Fruit fly (Drosophila melanogaster): ENCODE measurements around the gene Acp95EF.

Gene Acp95EF

DNA sequence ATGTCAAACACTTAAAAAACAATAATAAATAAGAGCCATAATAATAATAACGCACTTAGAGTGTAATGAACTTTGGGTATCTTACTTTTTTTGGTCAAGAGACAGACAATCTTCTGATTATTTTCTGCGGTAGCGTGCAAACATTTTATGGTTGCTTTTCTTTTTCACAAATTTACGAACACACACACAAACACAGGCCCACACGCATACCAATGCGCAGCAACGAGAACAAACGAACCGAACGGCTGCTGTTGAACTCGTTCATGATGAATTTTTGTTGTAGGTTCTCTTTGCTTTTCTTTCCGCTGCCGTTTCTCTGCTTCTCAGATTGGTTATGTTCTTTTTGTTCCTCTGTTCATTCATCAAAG, 5.4 kb downstream of the Acp95EF start:
- TF ChIP-seq CG3407 (GFP tag; optimal IDR thresholded peaks at IDR 0.05) (no peak), CG34422 (GFP tag; IDR thresholded peaks at IDR 0.05) (no peak), corto (GFP tag; optimal IDR thresholded peaks at IDR 0.05) (peak; percentile 11), CG8478 (optimal IDR thresholded peaks at IDR 0.05) (peak; percentile 29), bigmax (GFP tag; optimal IDR thresholded peaks at IDR 0.05) (peak; percentile 16), CG6765 (GFP tag; optimal IDR thresholded peaks at IDR 0.05) (no peak), CG12155 (GFP tag; optimal IDR thresholded peaks at IDR 0.05) (peak; percentile 53), CG9876 (GFP tag; optimal IDR thresholded peaks at IDR 0.05) (no peak), CG17385 (GFP tag; optimal IDR thresholded peaks at IDR 0.05) (peak; percentile 44), CG4360 (GFP tag; IDR thresholded peaks at IDR 0.05) (0 out of 2 replicates have a peak, but pooled peaks have one; percentile 57), sens (GFP tag) (peak; percentile 16), CG17612 (GFP tag; IDR thresholded peaks at IDR 0.05) (no peak), cg (GFP tag; optimal IDR thresholded peaks at IDR 0.05) (peak; percentile 59), jumu (GFP tag; optimal IDR thresholded peaks at IDR 0.05) (no peak), pita (GFP tag; optimal IDR thresholded peaks at IDR 0.05) (no peak)

DNA sequence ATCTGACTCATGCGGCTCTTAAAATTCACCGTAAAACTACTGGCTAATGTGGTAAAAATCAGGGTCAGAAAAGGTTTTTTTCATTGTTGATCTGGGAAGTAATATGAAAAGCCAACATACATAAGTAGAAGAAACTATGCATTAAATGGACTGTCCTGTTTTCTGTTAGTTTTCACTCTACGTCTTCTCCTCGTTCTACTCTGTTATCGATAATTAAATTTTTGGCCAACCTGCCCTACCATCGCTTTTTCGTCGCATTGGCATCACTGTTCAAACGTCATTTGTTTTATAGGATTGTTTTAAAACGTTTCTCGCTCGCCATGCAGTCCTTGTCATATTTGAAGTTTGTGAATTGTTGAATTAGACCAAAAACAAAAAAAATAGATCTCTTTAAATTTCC, 5.9 kb downstream of the Acp95EF start:
- no peak for TF ChIP-seq CG31388 (GFP tag; optimal IDR thresholded peaks at IDR 0.05)
- TF ChIP-seq CG34224 (GFP tag; IDR thresholded peaks at IDR 0.05; ENCODE audit: partially characterized antibody): 0 out of 3 replicates have a peak, but pooled peaks have one; percentile 15
- TF ChIP-seq CG2116 (GFP tag; optimal IDR thresholded peaks at IDR 0.05): peak; percentile 7
- TF ChIP-seq Sry-δ (GFP tag; optimal IDR thresholded peaks at IDR 0.05): peak; percentile 55
- peak; percentile 21 for TF ChIP-seq CG7745 (tag; optimal IDR thresholded peaks at IDR 0.05)
- peak; percentile 2 for TF ChIP-seq pzg (GFP tag; optimal IDR thresholded peaks at IDR 0.05)
- TF ChIP-seq CG7963 (GFP tag; IDR thresholded peaks at IDR 0.05; ENCODE audit: partially characterized antibody): 0 out of 3 replicates have a peak, but pooled peaks have one; percentile 32
- TF ChIP-seq Dref (GFP tag; IDR thresholded peaks at IDR 0.05): peak; percentile 54
- peak; percentile 1 for TF ChIP-seq Myb (GFP tag; optimal IDR thresholded peaks at IDR 0.05)
- peak; percentile 8; the same call in 1 of the 2 replicates for TF ChIP-seq Scr (GFP tag; IDR thresholded peaks at IDR 0.05; ENCODE audit: partially characterized antibody)
- TF ChIP-seq CG31441 (GFP tag; IDR thresholded peaks at IDR 0.05): no peak

DNA sequence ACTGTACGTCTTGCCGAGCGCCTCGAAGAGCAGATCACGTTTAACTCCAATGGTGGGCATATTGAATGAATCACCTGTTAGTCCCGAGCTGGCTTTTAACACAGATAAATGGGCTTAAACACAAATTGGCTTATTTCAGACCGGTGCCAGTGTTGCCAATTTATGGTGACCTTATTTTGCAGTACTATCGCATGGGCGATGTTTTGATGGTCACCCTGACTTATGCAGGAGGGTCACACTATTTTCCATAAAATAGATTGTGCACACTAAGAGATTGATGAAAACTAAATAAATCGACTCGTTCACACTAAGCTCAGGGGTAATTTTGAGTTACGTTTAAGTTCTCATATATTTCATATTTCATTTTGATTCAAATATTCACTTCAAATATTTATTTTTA, 23.7 kb downstream of the Acp95EF start, which contains the start of gene beta-PheRS:
Gene beta-PheRS, minus strand, starts transcription at position 186 of the 400 bp plus-strand sequence.
- peak; percentile 63 for TF ChIP-seq Myb (GFP tag; optimal IDR thresholded peaks at IDR 0.05)
- no peak for TF ChIP-seq Hand (GFP tag; optimal IDR thresholded peaks at IDR 0.05)
- TF ChIP-seq corto (GFP tag; optimal IDR thresholded peaks at IDR 0.05): no peak
- TF ChIP-seq Hr78 (GFP tag; optimal IDR thresholded peaks at IDR 0.05): no peak
- peak; percentile 94 for TF ChIP-seq Ets65A (GFP tag)
- TF ChIP-seq CG17186 (GFP tag; optimal IDR thresholded peaks at IDR 0.05): peak; percentile 53
- TF ChIP-seq Asciz (GFP tag; optimal IDR thresholded peaks at IDR 0.05): no peak
- peak; percentile 91 for TF ChIP-seq CG7963 (GFP tag; IDR thresholded peaks at IDR 0.05; ENCODE audit: partially characterized antibody)
- TF ChIP-seq CG8089 (GFP tag; optimal IDR thresholded peaks at IDR 0.05): no peak
- TF ChIP-seq bsh (GFP tag; optimal IDR thresholded peaks at IDR 0.05): no peak
- no peak for TF ChIP-seq D19A (tag; optimal IDR thresholded peaks at IDR 0.05)
- peak; percentile 58 for TF ChIP-seq CG13775 (GFP tag; optimal IDR thresholded peaks at IDR 0.05)
- peak; percentile 38; the same call in 1 of the 2 replicates for TF ChIP-seq CG10366 (GFP tag; IDR thresholded peaks at IDR 0.05)
- TF ChIP-seq sens (GFP tag): no peak
- TF ChIP-seq CG10462 (GFP tag; optimal IDR thresholded peaks at IDR 0.05): no peak
- no peak for TF ChIP-seq CG2202 (tag; optimal IDR thresholded peaks at IDR 0.05)
- TF ChIP-seq CG13424 (tag; optimal IDR thresholded peaks at IDR 0.05): peak; percentile 66
- no peak for TF ChIP-seq Lpt (GFP tag; optimal IDR thresholded peaks at IDR 0.05)
- peak; percentile 92 for TF ChIP-seq knrl (GFP tag; IDR thresholded peaks at IDR 0.05; ENCODE audit: partially characterized antibody)
- no peak for TF ChIP-seq CG15601 (tag; optimal IDR thresholded peaks at IDR 0.05)
- no peak for TF ChIP-seq CG12071 (GFP tag; optimal IDR thresholded peaks at IDR 0.05)
- peak; percentile 70 for TF ChIP-seq Sry-β (GFP tag; optimal IDR thresholded peaks at IDR 0.05)
- TF ChIP-seq CG11085 (GFP tag; IDR thresholded peaks at IDR 0.05): peak; percentile 29; the same call in 1 of the 2 replicates
- TF ChIP-seq sisA (GFP tag; IDR thresholded peaks at IDR 0.05): peak; percentile 14; the same call in 1 of the 2 replicates
- TF ChIP-seq Max (GFP tag; optimal IDR thresholded peaks at IDR 0.05): peak; percentile 73
- TF ChIP-seq Gug (GFP tag; IDR thresholded peaks at IDR 0.05): peak; percentile 53; the same call in 1 of the 4 replicates
- no peak for TF ChIP-seq CG7745 (tag; optimal IDR thresholded peaks at IDR 0.05)

All from whole organism, embryonic.